Worm (Caenorhabditis elegans): ENCODE measurements around the gene daf-3.

ce11 chrX:845443-845842, 20.2 kb upstream of the daf-3 start:
- TF ChIP-seq F10E7.11 (tag; optimal IDR thresholded peaks at IDR 0.05) (no peak), B0035.1 (tag; optimal IDR thresholded peaks at IDR 0.05) (no peak), hsf-1 (GFP tag; IDR thresholded peaks at IDR 0.05) (no peak), snpc-3.4 (tag; optimal IDR thresholded peaks at IDR 0.05) (no peak), unc-62 (GFP tag; optimal IDR thresholded peaks at IDR 0.05) (no peak), K12H6.12 (tag; optimal IDR thresholded peaks at IDR 0.05) (no peak), snpc-1.3 (tag; optimal IDR thresholded peaks at IDR 0.05; ENCODE audit: insufficient read depth) (no peak), die-1 (tag; optimal IDR thresholded peaks at IDR 0.05) (no peak), him-1 (tag; optimal IDR thresholded peaks at IDR 0.05) (no peak), F49E8.2 (tag; optimal IDR thresholded peaks at IDR 0.05; ENCODE audit: insufficient read depth) (no peak), hmg-20 (GFP tag; IDR thresholded peaks at IDR 0.05) (no peak), pha-4 (tag; optimal IDR thresholded peaks at IDR 0.05) (no peak)
